Fruit fly (Drosophila melanogaster) whole organism, wandering third instar larva: ENCODE measurements around the gene CG43203.
A peak's percentile ranks its signal among the peaks of the same experiment; 100 is the strongest.

ENCODE experiments used
- Abd-B ChIP-seq: fragments of >200 bp; optimal IDR thresholded peaks from 2 replicates; lab custom pipeline; 2017; ENCODE audit warnings: missing biosample characterization, missing genetic modification characterization
- CG32264 ChIP-seq: fragments of 200-800 bp; sonication (Bioruptor generic); optimal IDR thresholded peaks from 2 replicates; lab custom pipeline; 2016; ENCODE audit warnings: missing biosample characterization, missing genetic modification characterization
- CG9705 ChIP-seq: fragments of 200-800 bp; sonication (Bioruptor generic); optimal IDR thresholded peaks from 2 replicates; lab custom pipeline; 2018; ENCODE audit warnings: missing biosample characterization, mild to moderate bottlenecking, missing genetic modification characterization
- CrebA ChIP-seq: fragments of 200-800 bp; sonication (Bioruptor generic); optimal IDR thresholded peaks from 2 replicates; lab custom pipeline; 2016; ENCODE audit warnings: missing biosample characterization, mild to moderate bottlenecking, missing genetic modification characterization, borderline replicate concordance
- Dfd ChIP-seq: fragments of >200 bp; optimal IDR thresholded peaks from 2 replicates; lab custom pipeline; 2017; ENCODE audit warnings: missing biosample characterization, missing genetic modification characterization
- Dif ChIP-seq: fragments of 200-275, 200-300 bp; sonication (Bioruptor generic); optimal IDR thresholded peaks from 2 replicates; lab custom pipeline; 2018; ENCODE audit warnings: missing biosample characterization, missing genetic modification characterization; ENCODE audit not compliant: partially characterized antibody
- GATAd ChIP-seq: sonication (Bioruptor generic); optimal IDR thresholded peaks from 2 replicates; lab custom pipeline; 2016; ENCODE audit warnings: missing biosample characterization, missing genetic modification characterization
- HLH106 ChIP-seq: fragments of 200-800 bp; optimal IDR thresholded peaks from 3 replicates; lab custom pipeline; 2019; ENCODE audit warnings: missing biosample characterization, mild to moderate bottlenecking, missing genetic modification characterization, moderate library complexity
- Hr78 ChIP-seq: fragments of >200 bp; optimal IDR thresholded peaks from 2 replicates; lab custom pipeline; 2017; ENCODE audit warnings: missing biosample characterization, missing genetic modification characterization
- Hr83 ChIP-seq: fragments of 200-300 bp; sonication (Bioruptor generic); optimal IDR thresholded peaks from 2 replicates; lab custom pipeline; 2016; ENCODE audit warnings: missing biosample characterization, mild to moderate bottlenecking, missing genetic modification characterization, moderate library complexity; ENCODE audit not compliant: poor library complexity, severe bottlenecking
- Jra ChIP-seq: sonication (Bioruptor generic); optimal IDR thresholded peaks from 2 replicates; lab custom pipeline; 2016; ENCODE audit warnings: missing biosample characterization, missing genetic modification characterization
- Mio ChIP-seq: sonication (Bioruptor generic); optimal IDR thresholded peaks from 2 replicates; lab custom pipeline; 2016; ENCODE audit warnings: missing biosample characterization, missing genetic modification characterization
- Myc ChIP-seq: fragments of >200 bp; optimal IDR thresholded peaks from 2 replicates; lab custom pipeline; 2017
- N ChIP-seq: fragments of >200 bp; optimal IDR thresholded peaks from 2 replicates; lab custom pipeline; 2018; ENCODE audit warnings: missing biosample characterization, missing external identifiers, missing genetic modification characterization
- OdsH ChIP-seq: fragments of 200-800 bp; sonication (Bioruptor generic); optimal IDR thresholded peaks from 2 replicates; lab custom pipeline; 2016; ENCODE audit warnings: missing biosample characterization, mild to moderate bottlenecking, missing genetic modification characterization
- Rel ChIP-seq, 2 experiments: fragments of 200-800 bp; sonication (Bioruptor generic) in 1 of 2; optimal IDR thresholded peaks; 2 replicates in 1 of 2; 3 replicates in 1 of 2; lab custom pipeline; 2016 to 2019; ENCODE audit warnings: mild to moderate bottlenecking in 2 of 2, missing biosample characterization in 2 of 2, missing genetic modification characterization in 2 of 2, moderate library complexity in 1 of 2
- Sp1 ChIP-seq: fragments of 200-800 bp; sonication (Bioruptor generic); optimal IDR thresholded peaks from 3 replicates; lab custom pipeline; 2019; ENCODE audit warnings: missing biosample characterization, mild to moderate bottlenecking, missing genetic modification characterization, moderate library complexity
- Vsx2 ChIP-seq: fragments of 200-300, 225-300 bp; sonication (Bioruptor generic); optimal IDR thresholded peaks from 2 replicates; lab custom pipeline; 2018; ENCODE audit warnings: missing biosample characterization, missing genetic modification characterization; ENCODE audit not compliant: partially characterized antibody
- br ChIP-seq: fragments of 200-800 bp; sonication (Bioruptor generic); optimal IDR thresholded peaks from 2 replicates; lab custom pipeline; 2016; ENCODE audit warnings: missing biosample characterization, missing genetic modification characterization
- dl ChIP-seq, 2 experiments: fragments of 175-275, 200-275 bp in 1 of 2; fragments of 200-275 bp in 1 of 2; sonication (Bioruptor generic); optimal IDR thresholded peaks; lab custom pipeline; 2018; ENCODE audit warnings: mild to moderate bottlenecking in 2 of 2, missing biosample characterization in 2 of 2, missing genetic modification characterization in 2 of 2, moderate library complexity in 2 of 2; ENCODE audit not compliant: partially characterized antibody in 2 of 2, insufficient read depth in 1 of 2
- dmrt93B ChIP-seq: fragments of 200-800 bp; sonication (Bioruptor generic); optimal IDR thresholded peaks from 2 replicates; lab custom pipeline; 2018; ENCODE audit warnings: missing biosample characterization, mild to moderate bottlenecking, missing genetic modification characterization
- dsf ChIP-seq: sonication (Bioruptor generic); optimal IDR thresholded peaks from 2 replicates; lab custom pipeline; 2016; ENCODE audit warnings: missing biosample characterization, missing genetic modification characterization, borderline replicate concordance
- ey ChIP-seq: fragments of 200-800 bp; sonication (Bioruptor generic); optimal IDR thresholded peaks from 2 replicates; lab custom pipeline; 2016; ENCODE audit warnings: missing biosample characterization, missing genetic modification characterization
- foxo ChIP-seq, 2 experiments: fragments of 200-800 bp; sonication (Bioruptor generic); optimal IDR thresholded peaks; 2 replicates in 1 of 2; 3 replicates in 1 of 2; lab custom pipeline; 2016 to 2017; ENCODE audit warnings: missing biosample characterization in 2 of 2, missing genetic modification characterization in 2 of 2
- fru ChIP-seq: fragments of 200-800 bp; sonication (Bioruptor generic); optimal IDR thresholded peaks from 3 replicates; lab custom pipeline; 2016; ENCODE audit warnings: missing biosample characterization, mild to moderate bottlenecking, missing genetic modification characterization
- h ChIP-seq: fragments of 200-800 bp; sonication (Bioruptor generic); optimal IDR thresholded peaks from 3 replicates; lab custom pipeline; 2016; ENCODE audit warnings: missing biosample characterization, mild to moderate bottlenecking, missing genetic modification characterization
- jim ChIP-seq: fragments of 175-275, 200-325 bp; sonication (Bioruptor generic); optimal IDR thresholded peaks from 2 replicates; lab custom pipeline; 2016; ENCODE audit warnings: missing biosample characterization, mild to moderate bottlenecking, missing genetic modification characterization
- lola ChIP-seq: fragments of >200 bp; optimal IDR thresholded peaks from 2 replicates; lab custom pipeline; 2017; ENCODE audit warnings: missing biosample characterization, missing genetic modification characterization
- psq ChIP-seq: fragments of 200-800 bp; sonication (Bioruptor generic); optimal IDR thresholded peaks from 3 replicates; lab custom pipeline; 2017; ENCODE audit warnings: missing biosample characterization, mild to moderate bottlenecking, missing genetic modification characterization, moderate library complexity
- rgr ChIP-seq: fragments of 200-800 bp; sonication (Bioruptor generic); optimal IDR thresholded peaks from 3 replicates; lab custom pipeline; 2016; ENCODE audit warnings: missing biosample characterization, mild to moderate bottlenecking, missing genetic modification characterization
- sage ChIP-seq: fragments of 200-800 bp; sonication (Bioruptor generic); optimal IDR thresholded peaks from 2 replicates; lab custom pipeline; 2016; ENCODE audit warnings: missing biosample characterization, mild to moderate bottlenecking, missing genetic modification characterization
- sv ChIP-seq: fragments of 200-800 bp; sonication (Bioruptor generic); optimal IDR thresholded peaks from 3 replicates; lab custom pipeline; 2016; ENCODE audit warnings: missing biosample characterization, missing genetic modification characterization
- tai ChIP-seq: sonication (Bioruptor generic); optimal IDR thresholded peaks from 2 replicates; lab custom pipeline; 2016; ENCODE audit warnings: missing biosample characterization, missing genetic modification characterization
- usp ChIP-seq: fragments of >200 bp; optimal IDR thresholded peaks from 2 replicates; lab custom pipeline; 2017; ENCODE audit warnings: missing biosample characterization, missing genetic modification characterization
- woc ChIP-seq: sonication (Bioruptor generic); optimal IDR thresholded peaks from 2 replicates; lab custom pipeline; 2016; ENCODE audit warnings: missing biosample characterization, mild to moderate bottlenecking, missing genetic modification characterization

The CG43203 gene

DNA sequence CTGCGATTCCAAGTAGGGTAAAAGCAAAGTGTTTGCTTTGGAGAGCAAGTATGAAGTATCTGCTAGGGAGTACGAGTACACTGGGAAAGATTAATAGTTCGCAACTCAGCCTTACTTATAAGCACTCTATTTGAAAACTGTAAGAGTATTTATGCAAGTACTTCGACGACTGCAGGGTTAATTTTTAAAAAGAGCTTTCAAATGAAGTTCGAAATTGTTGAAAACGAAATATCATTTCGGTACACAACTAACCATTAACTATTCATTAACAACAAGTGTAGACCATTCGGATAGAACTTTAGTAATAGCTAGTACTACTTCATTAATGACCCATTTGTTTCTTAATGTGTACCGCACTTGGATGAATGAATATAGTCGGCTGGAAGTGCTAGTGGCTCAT is 29.4 kb downstream of the CG43203 start:
- no peak for TF ChIP-seq dmrt93B (GFP tag; lab: Kevin White, UChicago)
- TF ChIP-seq Myc (lab: Kevin White, UChicago): no peak
- TF ChIP-seq GATAd (GFP tag; lab: Kevin White, UChicago): no peak
- no peak for TF ChIP-seq Mio (GFP tag; lab: Kevin White, UChicago)
- no peak for TF ChIP-seq psq
- no peak for TF ChIP-seq fru
- no peak for TF ChIP-seq woc (GFP tag; lab: Kevin White, UChicago)

DNA sequence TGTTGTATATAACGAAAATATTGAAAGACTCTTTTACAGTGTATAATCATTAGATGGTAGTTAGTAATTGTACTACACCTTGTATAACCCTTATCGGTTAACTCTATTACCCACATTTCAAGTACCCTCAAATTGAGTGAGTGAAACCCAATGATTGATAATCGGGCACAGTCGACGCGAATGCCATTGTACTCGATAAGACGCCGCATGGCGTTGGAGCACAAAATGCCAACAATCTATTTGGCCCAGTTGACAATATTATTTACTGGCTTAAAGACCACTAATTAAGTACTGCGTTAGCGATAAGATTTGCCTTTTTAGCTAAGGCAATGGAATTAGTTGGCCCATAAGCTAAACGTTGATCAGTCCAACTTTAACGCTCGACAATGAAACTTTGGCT is 33.8 kb downstream of the CG43203 start, which contains the start of gene CG3734:
Gene CG3734, plus strand, starts transcription at position 254 of the 400 bp plus-strand sequence.
- peak; percentile 21 for TF ChIP-seq fru
- TF ChIP-seq Myc (lab: Kevin White, UChicago): no peak
- no peak for TF ChIP-seq GATAd (GFP tag; lab: Kevin White, UChicago)
- no peak for TF ChIP-seq Sp1 (GFP tag; lab: Kevin White, UChicago)
- no peak for TF ChIP-seq usp

DNA sequence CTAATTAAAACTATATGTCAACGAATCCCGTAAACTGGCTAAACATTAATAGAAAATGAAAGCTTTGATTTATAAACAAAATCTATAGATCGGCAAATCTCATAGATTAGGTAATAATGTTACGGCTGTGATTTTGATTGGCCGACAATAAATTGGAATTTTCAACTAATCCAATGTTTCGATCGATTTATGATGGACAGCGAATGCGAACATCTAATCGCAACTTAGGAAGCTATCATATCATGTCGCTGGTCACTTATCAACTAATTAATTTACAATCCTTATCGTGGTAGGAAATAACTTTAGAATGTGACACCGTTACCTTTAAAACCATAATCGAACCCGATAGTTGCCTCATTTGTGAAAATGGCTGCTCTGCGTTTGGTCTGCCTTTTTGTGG is 36.1 kb downstream of the CG43203 start, which contains the start of gene CG18493:
Gene CG18493, plus strand, starts transcription at position 352 of the 400 bp plus-strand sequence.
- TF ChIP-seq dl (GFP tag; optimal IDR thresholded peaks at IDR 0.05; lab: Kevin White, UChicago; ENCODE audit: insufficient read depth in 1 of 2, partially characterized antibody in 2 of 2): no peak

DNA sequence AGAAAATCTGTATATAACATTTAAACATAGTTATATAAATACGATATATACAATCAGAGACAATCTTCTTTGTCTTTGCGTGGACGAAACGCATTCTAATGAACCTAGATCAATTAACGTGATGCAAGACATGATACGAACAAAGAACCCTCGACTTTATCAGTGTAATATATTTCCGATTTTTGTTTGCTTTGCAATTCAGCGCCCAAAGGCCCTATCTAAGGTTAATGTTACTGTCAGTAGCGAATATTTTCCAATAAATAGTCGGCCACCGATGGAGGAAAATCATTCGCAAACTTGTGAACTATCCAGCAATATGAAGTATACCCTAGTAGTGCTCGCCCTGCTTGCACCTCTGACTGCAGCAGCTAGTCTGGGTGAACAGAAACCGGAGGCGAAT is 39.2 kb downstream of the CG43203 start, which contains the start of gene CG3739:
Gene CG3739, plus strand, starts transcription at position 301 of the 400 bp plus-strand sequence.
- TF ChIP-seq fru (no peak), Sp1 (GFP tag; lab: Kevin White, UChicago) (no peak), foxo (GFP tag; optimal IDR thresholded peaks at IDR 0.05; lab: Kevin White, UChicago) (no peak), ey (no peak), sv (GFP tag; lab: Kevin White, UChicago) (no peak), br (no peak), Hr83 (GFP tag; lab: Kevin White, UChicago) (no peak), usp (no peak), Dif (GFP tag; lab: Kevin White, UChicago) (no peak), CG9705 (no peak), Jra (no peak), GATAd (GFP tag; lab: Kevin White, UChicago) (no peak), Mio (GFP tag; lab: Kevin White, UChicago) (no peak)
- TF ChIP-seq, all 38 proteins: peak for 0

DNA sequence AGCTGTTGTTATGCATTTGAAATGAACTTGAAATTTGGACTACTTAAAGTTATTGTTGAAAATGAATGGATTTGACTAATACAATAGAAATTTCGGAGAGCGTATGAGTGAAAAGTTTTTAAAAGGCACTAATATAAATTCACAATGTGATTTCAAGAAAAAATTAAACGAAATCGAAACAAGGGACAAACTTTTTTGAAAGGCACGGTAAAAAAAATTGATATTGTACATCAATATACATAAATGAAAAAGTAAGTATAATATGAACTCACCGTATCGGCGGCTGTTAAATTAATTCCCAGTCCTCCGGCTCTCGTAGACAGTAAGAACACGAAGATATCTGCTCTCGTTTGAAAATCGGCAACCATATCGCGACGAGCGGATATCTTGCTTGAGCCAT is 44.6 kb downstream of the CG43203 start, which contains the start of gene CG31244:
Gene CG31244, minus strand, starts transcription at position 101 of the 400 bp plus-strand sequence.
- no peak for TF ChIP-seq HLH106
- no peak for TF ChIP-seq rgr
- no peak for TF ChIP-seq lola (GFP tag; lab: Kevin White, UChicago)
- TF ChIP-seq OdsH (GFP tag; lab: Kevin White, UChicago): no peak
- no peak for TF ChIP-seq Rel (GFP tag; optimal IDR thresholded peaks at IDR 0.05; lab: Kevin White, UChicago)
- no peak for TF ChIP-seq Rel (tag; optimal IDR thresholded peaks at IDR 0.05; lab: Kevin White, UChicago)
- TF ChIP-seq fru: no peak
- TF ChIP-seq Abd-B (GFP tag; lab: Kevin White, UChicago): no peak
- no peak for TF ChIP-seq sage (GFP tag; lab: Kevin White, UChicago)

DNA sequence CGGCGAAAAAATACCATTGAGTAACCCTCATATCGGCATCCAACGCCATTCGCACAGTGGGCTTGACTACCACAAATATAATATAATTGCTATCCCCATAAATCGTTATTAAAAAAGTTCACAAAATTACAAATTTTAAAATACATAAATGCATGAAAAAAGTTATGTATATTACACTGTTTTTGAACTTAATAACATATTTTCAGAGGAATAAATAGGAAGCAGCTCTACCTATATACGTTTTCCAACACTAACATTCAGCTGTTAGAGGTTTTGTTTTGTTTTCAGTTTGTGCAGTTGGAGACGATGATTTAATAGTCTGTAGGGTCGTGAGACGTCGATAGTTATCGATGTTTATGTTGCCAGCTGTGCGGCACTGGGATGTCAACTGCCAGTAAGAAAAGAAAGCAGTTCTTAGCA is 49.3 kb downstream of the CG43203 start, which contains the start of the genes Ino80 and Aptx:
Gene Ino80, minus strand, starts transcription at position 58 of the 420 bp plus-strand sequence.
Gene Aptx, plus strand, starts transcription at position 360 of the 420 bp plus-strand sequence.
- TF ChIP-seq CG32264: peak; percentile 83
- peak; percentile 91 for TF ChIP-seq dsf
- TF ChIP-seq CrebA (GFP tag; lab: Kevin White, UChicago): peak; percentile 18
- peak; percentile 93 for TF ChIP-seq HLH106
- TF ChIP-seq dl (GFP tag; optimal IDR thresholded peaks at IDR 0.05; lab: Kevin White, UChicago; ENCODE audit: insufficient read depth in 1 of 2, partially characterized antibody in 2 of 2): no peak
- TF ChIP-seq Hr83 (GFP tag; lab: Kevin White, UChicago): peak; percentile 45
- TF ChIP-seq CG9705: peak; percentile 85
- no peak for TF ChIP-seq Dif (GFP tag; lab: Kevin White, UChicago)
- peak; percentile 97 for TF ChIP-seq sv (GFP tag; lab: Kevin White, UChicago)
- peak; percentile 91 for TF ChIP-seq dmrt93B (GFP tag; lab: Kevin White, UChicago)
- peak; percentile 91 for TF ChIP-seq OdsH (GFP tag; lab: Kevin White, UChicago)
- no peak for TF ChIP-seq Abd-B (GFP tag; lab: Kevin White, UChicago)
- TF ChIP-seq sage (GFP tag; lab: Kevin White, UChicago): peak; percentile 75
- no peak for TF ChIP-seq usp
- peak; percentile 67 for TF ChIP-seq jim (GFP tag; lab: Kevin White, UChicago)
- TF ChIP-seq fru: peak; percentile 93
- no peak for TF ChIP-seq Dfd (GFP tag; lab: Kevin White, UChicago)
- TF ChIP-seq N: no peak
- peak; percentile 94 for TF ChIP-seq ey
- TF ChIP-seq rgr: peak; percentile 95
- TF ChIP-seq h: peak; percentile 95
- peak; percentile 90 for TF ChIP-seq woc (GFP tag; lab: Kevin White, UChicago)
- peak; percentile 57 for TF ChIP-seq Mio (GFP tag; lab: Kevin White, UChicago)
- TF ChIP-seq Vsx2 (GFP tag; lab: Kevin White, UChicago): no peak
- no peak for TF ChIP-seq lola (GFP tag; lab: Kevin White, UChicago)
- peak; percentile 96 for TF ChIP-seq Jra
- TF ChIP-seq Hr78 (GFP tag; lab: Kevin White, UChicago): no peak
- peak; percentile 63 to 96 for TF ChIP-seq foxo (GFP tag; optimal IDR thresholded peaks at IDR 0.05; lab: Kevin White, UChicago)
- peak; percentile 97 for TF ChIP-seq tai (GFP tag; lab: Kevin White, UChicago)
- peak; percentile 90 for TF ChIP-seq psq
